Fruit fly (Drosophila melanogaster): ENCODE measurements around the gene fu.

dm6 chrX:18709565-18709964 lies 52.0 kb downstream of the fu start, which contains the start of gene Cyp308a1:
- no peak for TF ChIP-seq CG33017 (tag; optimal IDR thresholded peaks at IDR 0.05)
- TF ChIP-seq CG12768 (GFP tag; optimal IDR thresholded peaks at IDR 0.05) = no peak
- no peak for TF ChIP-seq CG11617 (GFP tag; optimal IDR thresholded peaks at IDR 0.05)
- no peak for TF ChIP-seq cnc (optimal IDR thresholded peaks at IDR 0.05)
- no peak for TF ChIP-seq CG7101 (tag; optimal IDR thresholded peaks at IDR 0.05)
- no peak for TF ChIP-seq cic (GFP tag; optimal IDR thresholded peaks at IDR 0.05)
- no peak for TF ChIP-seq kay (GFP tag; ENCODE audit: borderline replicate concordance)
- TF ChIP-seq ovo (GFP tag; optimal IDR thresholded peaks at IDR 0.05) = no peak
- TF ChIP-seq Hr96 (GFP tag; optimal IDR thresholded peaks at IDR 0.05) = no peak

Measured in whole organism, adult.